Worm (Caenorhabditis elegans): ENCODE results near the gene F15H10.12.

- TF ChIP-seq him-1 (tag; optimal IDR thresholded peaks at IDR 0.05) (no peak), W03F9.2 (tag; optimal IDR thresholded peaks at IDR 0.05) (no peak), dao-5 (tag; optimal IDR thresholded peaks at IDR 0.05) (no peak)
Observed at ce11 chrV:10414610-10415009, 4.7 kb upstream of the F15H10.12 start, which contains the start of gene F15H10.9.
